Worm (Caenorhabditis elegans) whole organism, late embryonic: ENCODE measurements around the gene Y48A5A.3.

Experiments
- F13H6.1 ChIP-seq: sonication (generic microtip); optimal IDR thresholded peaks from 2 replicates; lab custom pipeline; 2016; ENCODE audit warnings: missing genetic modification characterization, missing compliant biosample characterization
- ceh-9 ChIP-seq: sonication (generic microtip); optimal IDR thresholded peaks from 2 replicates; lab custom pipeline; 2016; ENCODE audit warnings: mild to moderate bottlenecking, missing genetic modification characterization, inconsistent platforms, missing compliant biosample characterization
- dmd-4 ChIP-seq: sonication (generic microtip); optimal IDR thresholded peaks from 2 replicates; lab custom pipeline; 2016; ENCODE audit warnings: borderline replicate concordance, missing genetic modification characterization, missing compliant biosample characterization
- ets-4 ChIP-seq: sonication (generic microtip); optimal IDR thresholded peaks from 2 replicates; lab custom pipeline; 2016; ENCODE audit warnings: missing genetic modification characterization, missing compliant biosample characterization
- fkh-10 ChIP-seq: fragments of 150-350 bp; optimal IDR thresholded peaks from 2 replicates; lab custom pipeline; 2014; ENCODE audit warnings: missing biosample characterization, missing genetic modification reagents, missing genetic modification characterization
- nhr-11 ChIP-seq: fragments of 150-350 bp; optimal IDR thresholded peaks from 2 replicates; lab custom pipeline; 2014; ENCODE audit warnings: missing biosample characterization, missing genetic modification characterization
- nhr-232 ChIP-seq: sonication (generic microtip); optimal IDR thresholded peaks from 2 replicates; lab custom pipeline; 2016; ENCODE audit warnings: missing genetic modification characterization, missing compliant biosample characterization
- pqm-1 ChIP-seq: sonication (generic microtip); optimal IDR thresholded peaks from 2 replicates; lab custom pipeline; 2016; ENCODE audit warnings: missing genetic modification characterization, missing compliant biosample characterization
- sdc-2 ChIP-seq: sonication (generic microtip); optimal IDR thresholded peaks from 2 replicates; lab custom pipeline; 2016; ENCODE audit warnings: missing genotype, missing genetic modification characterization, missing compliant biosample characterization
- tbx-7 ChIP-seq: sonication (generic microtip); optimal IDR thresholded peaks from 2 replicates; lab custom pipeline; 2016; ENCODE audit warnings: missing genotype, missing genetic modification characterization, missing compliant biosample characterization
- unc-55 ChIP-seq: sonication (generic microtip); optimal IDR thresholded peaks from 2 replicates; lab custom pipeline; 2017; ENCODE audit warnings: missing biosample characterization, missing genetic modification reagents, missing genetic modification characterization

DNA sequence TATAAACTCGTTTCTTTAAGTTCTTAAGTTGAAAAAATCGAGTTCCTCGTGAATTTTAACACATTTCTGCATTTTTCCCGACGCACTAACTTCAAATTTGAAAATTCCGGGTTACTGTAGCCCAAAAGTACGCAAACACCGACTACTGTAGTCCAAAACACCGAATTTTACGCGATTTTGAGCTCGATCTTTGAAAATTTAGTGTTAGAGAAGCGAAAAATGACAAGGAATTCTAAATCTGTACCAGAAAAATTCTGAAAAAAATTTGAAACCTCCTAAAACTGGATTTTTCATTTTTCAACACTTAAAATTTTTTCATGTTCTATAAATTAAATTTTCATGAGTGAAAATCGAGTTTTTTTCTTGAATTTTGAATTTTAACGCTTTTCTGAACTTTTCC lies 24.3 kb upstream of the Y48A5A.3 start:
- TF ChIP-seq nhr-232 (tag; lab: Kevin White, UChicago) (no peak), ceh-9 (tag; lab: Kevin White, UChicago) (no peak), nhr-11 (tag; lab: Kevin White, UChicago) (no peak), dmd-4 (no peak), fkh-10 (GFP tag; lab: Kevin White, UChicago) (no peak), F13H6.1 (no peak), sdc-2 (tag; lab: Kevin White, UChicago) (no peak), ets-4 (tag; lab: Kevin White, UChicago) (no peak), pqm-1 (tag; lab: Kevin White, UChicago) (no peak), tbx-7 (tag; lab: Kevin White, UChicago) (no peak), unc-55 (GFP tag; lab: Kevin White, UChicago) (no peak)
